Worm (Caenorhabditis elegans) whole organism, young adult: ENCODE data around the gene Y66D12A.3.

ENCODE experiments used
- C06A6.2 ChIP-seq: fragments of 200-800 bp; sonication (Bioruptor generic); conservative IDR thresholded peaks from 2 replicates; pipeline ENCODE4 v1.3.6; 2022; ENCODE audit warnings: missing genetic modification characterization, missing compliant biosample characterization
- ama-1 ChIP-seq, 3 experiments: fragments of 150-350 bp in 1 of 3; sonication (generic microtip) in 2 of 3; optimal IDR thresholded peaks; 2 replicates each; lab custom pipeline; 2014 to 2018; ENCODE audit warnings: missing biosample characterization in 2 of 3, missing genetic modification characterization in 2 of 3, missing genetic modification reagents in 2 of 3
- aptf-3 ChIP-seq: fragments of 200-800 bp; sonication (Bioruptor generic); IDR thresholded peaks from 2 replicates; pipeline ENCODE4 v1.3.6; 2022; ENCODE audit warnings: missing genetic modification characterization, missing compliant biosample characterization
- ceh-100 ChIP-seq: fragments of 200-800 bp; sonication (Bioruptor generic); IDR thresholded peaks from 2 replicates; pipeline ENCODE4 v1.3.6; 2022; ENCODE audit warnings: missing genetic modification reagents, missing genetic modification characterization, missing compliant biosample characterization
- hlh-12 ChIP-seq: sonication (generic microtip); optimal IDR thresholded peaks from 2 replicates; lab custom pipeline; 2016; ENCODE audit warnings: missing genetic modification characterization, missing compliant biosample characterization
- let-526 ChIP-seq: fragments of 200-800 bp; sonication (Bioruptor generic); IDR thresholded peaks from 2 replicates; pipeline ENCODE4 v1.3.6; 2022; ENCODE audit warnings: missing genetic modification reagents, missing genetic modification characterization, missing compliant biosample characterization
- madf-3 ChIP-seq: fragments of 200-800 bp; sonication (Bioruptor generic); IDR thresholded peaks from 2 replicates; pipeline ENCODE4 v1.3.6; 2022; ENCODE audit warnings: missing genetic modification reagents, missing genetic modification characterization, missing compliant biosample characterization
- sea-2 ChIP-seq: fragments of 200-800 bp; sonication (Bioruptor generic); IDR thresholded peaks from 2 replicates; pipeline ENCODE4 v1.3.6; 2022; ENCODE audit warnings: missing genetic modification characterization, missing compliant biosample characterization
- snpc-4 ChIP-seq, 5 experiments: fragments of 150-350 bp in 1 of 5; sonication (generic microtip) in 4 of 5; optimal IDR thresholded peaks; 2 replicates each; lab custom pipeline; 2014 to 2018; ENCODE audit warnings: missing genetic modification characterization in 5 of 5, missing biosample characterization in 3 of 5, antibody characterized with exemption in 2 of 5, mild to moderate bottlenecking in 2 of 5, missing compliant biosample characterization in 2 of 5, missing genotype in 2 of 5, moderate library complexity in 2 of 5, missing genetic modification reagents in 1 of 5
- unc-130 ChIP-seq: sonication (generic microtip); optimal IDR thresholded peaks from 2 replicates; lab custom pipeline; 2016; ENCODE audit warnings: missing genetic modification reagents, missing genetic modification characterization, missing compliant biosample characterization
- ztf-28 ChIP-seq: fragments of 200-800 bp; sonication (Bioruptor generic); IDR thresholded peaks from 2 replicates; pipeline ENCODE4 v1.3.6; 2022; ENCODE audit warnings: missing genetic modification reagents, missing genetic modification characterization, missing compliant biosample characterization

ce11 chrIII:11582569-11582968 is 6.4 kb upstream of the Y66D12A.3 start:
- TF ChIP-seq ceh-100 (GFP tag; lab: Robert Waterston, UW): no peak
- TF ChIP-seq let-526 (GFP tag; lab: Robert Waterston, UW): no peak
- TF ChIP-seq C06A6.2 (GFP tag; lab: Robert Waterston, UW): no peak
- no peak for TF ChIP-seq unc-130
- no peak for TF ChIP-seq madf-3 (GFP tag; lab: Robert Waterston, UW)
- TF ChIP-seq sea-2 (GFP tag; lab: Robert Waterston, UW): no peak
- TF ChIP-seq ama-1 (optimal IDR thresholded peaks at IDR 0.05; lab: Kevin White, UChicago): no peak
- TF ChIP-seq ama-1 (GFP tag; optimal IDR thresholded peaks at IDR 0.05; lab: Kevin White, UChicago): no peak
- no peak for TF ChIP-seq hlh-12 (tag; lab: Kevin White, UChicago)
- no peak for TF ChIP-seq snpc-4 (GFP tag; optimal IDR thresholded peaks at IDR 0.05; lab: Kevin White, UChicago)
- TF ChIP-seq snpc-4 (tag; optimal IDR thresholded peaks at IDR 0.05; lab: Kevin White, UChicago): no peak
- no peak for TF ChIP-seq ztf-28 (GFP tag; lab: Robert Waterston, UW)
- no peak for TF ChIP-seq aptf-3 (GFP tag; lab: Robert Waterston, UW)
